Worm (Caenorhabditis elegans) whole organism, L2 larva: ENCODE data around the gene F37A8.2.

Experiments
- C34F6.9 ChIP-seq: fragments of 150-350 bp; optimal IDR thresholded peaks from 2 replicates; lab custom pipeline; 2014; ENCODE audit warnings: missing biosample characterization, missing genetic modification characterization
- F13H6.1 ChIP-seq: sonication (generic microtip); optimal IDR thresholded peaks from 2 replicates; lab custom pipeline; 2016; ENCODE audit warnings: missing genetic modification characterization, missing compliant biosample characterization
- R02D3.7 ChIP-seq: fragments of 150-350 bp; optimal IDR thresholded peaks from 2 replicates; lab custom pipeline; 2014; ENCODE audit warnings: missing biosample characterization, missing genetic modification characterization
- ZK546.5 ChIP-seq: sonication (generic microtip); optimal IDR thresholded peaks from 2 replicates; lab custom pipeline; 2017; ENCODE audit warnings: missing biosample characterization, missing genetic modification characterization
- alr-1 ChIP-seq: fragments of 150-350 bp; optimal IDR thresholded peaks from 2 replicates; lab custom pipeline; 2014; ENCODE audit warnings: missing biosample characterization, missing genetic modification characterization
- aly-2 ChIP-seq: fragments of 150-350 bp; optimal IDR thresholded peaks from 2 replicates; lab custom pipeline; 2014; ENCODE audit warnings: missing biosample characterization, missing genetic modification characterization
- blmp-1 ChIP-seq: sonication (generic microtip); optimal IDR thresholded peaks from 2 replicates; lab custom pipeline; 2017; ENCODE audit warnings: missing genetic modification characterization, mild to moderate bottlenecking, missing compliant biosample characterization, antibody characterized with exemption, moderate library complexity; ENCODE audit not compliant: insufficient read depth
- ceh-82 ChIP-seq: fragments of 150-350 bp; optimal IDR thresholded peaks from 2 replicates; lab custom pipeline; 2014; ENCODE audit warnings: missing biosample characterization, missing genetic modification characterization
- crh-2 ChIP-seq: sonication (generic microtip); optimal IDR thresholded peaks from 2 replicates; lab custom pipeline; 2017; ENCODE audit warnings: missing biosample characterization, missing genetic modification characterization
- elt-1 ChIP-seq: fragments of 150-350 bp; optimal IDR thresholded peaks from 2 replicates; lab custom pipeline; 2014; ENCODE audit warnings: missing biosample characterization, missing genetic modification characterization
- elt-3 ChIP-seq: sonication (generic microtip); optimal IDR thresholded peaks from 2 replicates; lab custom pipeline; 2017; ENCODE audit warnings: missing biosample characterization, missing genetic modification characterization
- fos-1 ChIP-seq: fragments of 150-350 bp; optimal IDR thresholded peaks from 2 replicates; lab custom pipeline; 2014; ENCODE audit warnings: missing biosample characterization, missing genetic modification characterization
- gmeb-1 ChIP-seq: fragments of 150-350 bp; optimal IDR thresholded peaks from 2 replicates; lab custom pipeline; 2014; ENCODE audit warnings: missing biosample characterization, missing genetic modification characterization
- lin-11 ChIP-seq: fragments of 150-350 bp; sonication (generic microtip); optimal IDR thresholded peaks from 2 replicates; lab custom pipeline; 2014; ENCODE audit warnings: missing biosample characterization, missing genetic modification characterization, inconsistent platforms, mixed read lengths
- lin-39 ChIP-seq: fragments of 150-350 bp; optimal IDR thresholded peaks from 2 replicates; lab custom pipeline; 2014; ENCODE audit warnings: missing biosample characterization, missing genetic modification reagents, missing genetic modification characterization
- lsy-2 ChIP-seq, 2 experiments: fragments of 150-350 bp in 1 of 2; sonication (generic microtip) in 1 of 2; optimal IDR thresholded peaks; 2 replicates each; lab custom pipeline; 2014 to 2017; ENCODE audit warnings: missing biosample characterization in 2 of 2, missing genetic modification characterization in 2 of 2
- mab-5 ChIP-seq: fragments of 150-350 bp; optimal IDR thresholded peaks from 2 replicates; lab custom pipeline; 2014; ENCODE audit warnings: missing biosample characterization, missing genetic modification characterization
- mbf-1 ChIP-seq: sonication (generic microtip); optimal IDR thresholded peaks from 2 replicates; lab custom pipeline; 2017; ENCODE audit warnings: missing biosample characterization, missing genetic modification characterization
- mdl-1 ChIP-seq, 2 experiments: fragments of 150-350 bp in 1 of 2; sonication (generic microtip) in 1 of 2; optimal IDR thresholded peaks; 2 replicates each; lab custom pipeline; 2017; ENCODE audit warnings: missing biosample characterization in 2 of 2, missing genetic modification characterization in 2 of 2
- nhr-10 ChIP-seq: sonication (generic microtip); optimal IDR thresholded peaks from 2 replicates; lab custom pipeline; 2017; ENCODE audit warnings: missing biosample characterization, missing genetic modification characterization
- nhr-11 ChIP-seq: fragments of 150-350 bp; optimal IDR thresholded peaks from 2 replicates; lab custom pipeline; 2014; ENCODE audit warnings: missing biosample characterization, missing genetic modification characterization
- nhr-12 ChIP-seq: fragments of 150-350 bp; optimal IDR thresholded peaks from 2 replicates; lab custom pipeline; 2014; ENCODE audit warnings: missing biosample characterization, missing genetic modification characterization
- nhr-129 ChIP-seq: fragments of 150-350 bp; optimal IDR thresholded peaks from 2 replicates; lab custom pipeline; 2014; ENCODE audit warnings: missing biosample characterization, missing genetic modification characterization
- nhr-237 ChIP-seq: fragments of 150-350 bp; optimal IDR thresholded peaks from 2 replicates; lab custom pipeline; 2014; ENCODE audit warnings: missing biosample characterization, missing genetic modification characterization
- nhr-25 ChIP-seq: fragments of 150-350 bp; sonication (generic microtip); optimal IDR thresholded peaks from 3 replicates; lab custom pipeline; 2014; ENCODE audit warnings: missing biosample characterization, missing genetic modification characterization
- nhr-6 ChIP-seq: fragments of 150-350 bp; optimal IDR thresholded peaks from 2 replicates; lab custom pipeline; 2014; ENCODE audit warnings: missing biosample characterization, missing genetic modification characterization
- sem-4 ChIP-seq: fragments of 150-350 bp; optimal IDR thresholded peaks from 2 replicates; lab custom pipeline; 2014; ENCODE audit warnings: missing biosample characterization, missing genetic modification reagents, missing genetic modification characterization
- skn-1 ChIP-seq: sonication (generic microtip); optimal IDR thresholded peaks from 2 replicates; lab custom pipeline; 2017; ENCODE audit warnings: missing biosample characterization, missing genetic modification characterization
- sma-3 ChIP-seq: sonication (generic microtip); optimal IDR thresholded peaks from 2 replicates; lab custom pipeline; 2016; ENCODE audit warnings: missing genetic modification reagents, missing genetic modification characterization, missing compliant biosample characterization
- sma-9 ChIP-seq, 2 experiments: fragments of 150-350 bp in 1 of 2; sonication (generic microtip) in 1 of 2; optimal IDR thresholded peaks; 2 replicates each; lab custom pipeline; 2014 to 2016; ENCODE audit warnings: missing genetic modification characterization in 2 of 2, mild to moderate bottlenecking in 1 of 2, missing biosample characterization in 1 of 2, missing compliant biosample characterization in 1 of 2, missing genetic modification reagents in 1 of 2, moderate library complexity in 1 of 2
- unc-39 ChIP-seq: fragments of 150-350 bp; optimal IDR thresholded peaks from 2 replicates; lab custom pipeline; 2014; ENCODE audit warnings: missing biosample characterization, missing genetic modification characterization
- unc-62 ChIP-seq: fragments of 150-350 bp; optimal IDR thresholded peaks from 2 replicates; lab custom pipeline; 2014; ENCODE audit warnings: missing biosample characterization, missing genetic modification reagents, missing genetic modification characterization
- zag-1 ChIP-seq: fragments of 150-350 bp; optimal IDR thresholded peaks from 2 replicates; lab custom pipeline; 2014; ENCODE audit warnings: missing biosample characterization, missing genetic modification characterization
- ztf-1 ChIP-seq: fragments of 200-800 bp; sonication (Bioruptor generic); conservative IDR thresholded peaks from 2 replicates; pipeline ENCODE4 v1.3.6; 2022; ENCODE audit warnings: missing genetic modification characterization, missing compliant biosample characterization
- ztf-4 ChIP-seq: fragments of 150-350 bp; optimal IDR thresholded peaks from 2 replicates; lab custom pipeline; 2014; ENCODE audit warnings: missing biosample characterization, missing genetic modification characterization

F37A8.2 gene

ce11 chrIII:3953235-3953634 is 21.9 kb upstream of the F37A8.2 start (continued):
- TF ChIP-seq skn-1 (tag; lab: Kevin White, UChicago) (no peak), zag-1 (tag; lab: Kevin White, UChicago) (no peak), nhr-11 (no peak), nhr-6 (tag; lab: Kevin White, UChicago) (peak; percentile 47), elt-1 (no peak), ZK546.5 (tag; lab: Kevin White, UChicago) (no peak), blmp-1 (tag; lab: Kevin White, UChicago) (peak; percentile 12), lsy-2 (tag; optimal IDR thresholded peaks at IDR 0.05; lab: Kevin White, UChicago) (peak in 1 of 2 experiments; percentile 69), mbf-1 (tag; lab: Kevin White, UChicago) (no peak), ztf-1 (no peak), unc-62 (GFP tag; lab: Kevin White, UChicago) (no peak), aly-2 (no peak), elt-3 (tag; lab: Kevin White, UChicago) (no peak), ceh-82 (tag; lab: Kevin White, UChicago) (no peak), lin-11 (peak; percentile 18), sma-3 (GFP tag; lab: Kevin White, UChicago) (peak; percentile 30), crh-2 (peak; percentile 0), R02D3.7 (tag; lab: Kevin White, UChicago) (no peak), ztf-4 (tag; lab: Kevin White, UChicago) (no peak), mab-5 (tag; lab: Kevin White, UChicago) (peak; percentile 38), nhr-237 (tag; lab: Kevin White, UChicago) (no peak), F13H6.1 (peak; percentile 66), fos-1 (tag; lab: Kevin White, UChicago) (peak; percentile 23), mdl-1 (tag; optimal IDR thresholded peaks at IDR 0.05; lab: Kevin White, UChicago) (peak in 1 of 2 experiments; percentile 63), sem-4 (tag; lab: Kevin White, UChicago) (peak; percentile 85)
- TF ChIP-seq, all 48 proteins: peak for 22

ce11 chrIII:3952058-3952457 is 20.7 kb upstream of the F37A8.2 start:
- TF ChIP-seq nhr-25 (tag; lab: Kevin White, UChicago) (peak; percentile 33), crh-2 (peak; percentile 5), elt-3 (tag; lab: Kevin White, UChicago) (no peak), sma-9 (GFP tag; optimal IDR thresholded peaks at IDR 0.05; lab: Kevin White, UChicago) (peak; percentile 58), sma-9 (tag; optimal IDR thresholded peaks at IDR 0.05; lab: Kevin White, UChicago) (no peak), fos-1 (tag; lab: Kevin White, UChicago) (peak; percentile 9), gmeb-1 (tag; lab: Kevin White, UChicago) (peak; percentile 36), nhr-129 (tag; lab: Kevin White, UChicago) (peak; percentile 81), F13H6.1 (peak; percentile 4), nhr-10 (tag; lab: Kevin White, UChicago) (no peak), lsy-2 (tag; optimal IDR thresholded peaks at IDR 0.05; lab: Kevin White, UChicago) (peak in 1 of 2 experiments; percentile 37), unc-39 (tag; lab: Kevin White, UChicago) (no peak)

- no peak for TF ChIP-seq crh-2
- TF ChIP-seq lin-11 = no peak
- TF ChIP-seq nhr-12 (tag; lab: Kevin White, UChicago) = no peak
- no peak for TF ChIP-seq F13H6.1
These were observed 4.5 kb upstream of the F37A8.2 start, which contains the start of gene npl-10 for ce11 chrIII:3935808-3936207. Gene npl-10 (minus strand): TSS chrIII:3935908.

ce11 chrIII:3928136-3928535 is 3.2 kb downstream of the F37A8.2 start, which contains the start of gene F37A8.1:
Gene F37A8.1 (plus strand): TSS chrIII:3928436.
- no peak for TF ChIP-seq C34F6.9
- TF ChIP-seq alr-1 = no peak
- no peak for TF ChIP-seq mdl-1 (tag; optimal IDR thresholded peaks at IDR 0.05; lab: Kevin White, UChicago)
- TF ChIP-seq R02D3.7 (tag; lab: Kevin White, UChicago) = no peak
- no peak for TF ChIP-seq ceh-82 (tag; lab: Kevin White, UChicago)
- no peak for TF ChIP-seq F13H6.1

- no peak for TF ChIP-seq crh-2
- peak; percentile 40 for TF ChIP-seq C34F6.9
- peak; percentile 59 for TF ChIP-seq nhr-129 (tag; lab: Kevin White, UChicago)
- no peak for TF ChIP-seq alr-1
- no peak for TF ChIP-seq nhr-25 (tag; lab: Kevin White, UChicago)
- TF ChIP-seq ztf-4 (tag; lab: Kevin White, UChicago) = peak; percentile 6
- no peak for TF ChIP-seq ceh-82 (tag; lab: Kevin White, UChicago)
- no peak for TF ChIP-seq lin-39 (tag; lab: Kevin White, UChicago)
- peak; percentile 46 for TF ChIP-seq sma-9 (GFP tag; optimal IDR thresholded peaks at IDR 0.05; lab: Kevin White, UChicago)
- TF ChIP-seq sma-9 (tag; optimal IDR thresholded peaks at IDR 0.05; lab: Kevin White, UChicago) = no peak
- TF ChIP-seq F13H6.1 = peak; percentile 43
These were observed 3.9 kb downstream of the F37A8.2 start for ce11 chrIII:3927450-3927849.
